Fruit fly (Drosophila melanogaster): ENCODE results near the gene trbd.

DNA sequence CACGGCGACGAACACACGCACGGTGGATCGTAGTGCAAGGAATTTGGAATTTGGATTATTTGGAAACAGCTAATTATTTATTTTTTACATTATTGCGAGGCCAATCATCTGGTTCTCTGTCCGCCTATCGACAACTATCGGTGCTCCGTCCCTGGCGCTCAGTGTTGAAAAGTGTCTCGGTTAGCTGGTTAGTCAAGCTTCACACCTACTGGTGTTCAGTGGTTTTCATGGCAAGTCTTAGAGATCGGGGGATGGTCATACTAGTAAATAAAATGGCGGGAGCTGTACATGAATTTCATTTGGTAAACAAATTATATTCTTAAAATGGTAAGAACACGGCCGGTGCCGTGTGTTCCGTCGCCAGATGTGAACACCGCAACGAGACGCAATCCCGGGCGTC is at the start of gene trbd, which contains the start of gene dmt:
- TF ChIP-seq OdsH (GFP tag; optimal IDR thresholded peaks at IDR 0.05) (peak; percentile 50), Myc (optimal IDR thresholded peaks at IDR 0.05) (no peak), h (GFP tag; optimal IDR thresholded peaks at IDR 0.05) (no peak), Hr78 (GFP tag; optimal IDR thresholded peaks at IDR 0.05) (no peak), lola (GFP tag; optimal IDR thresholded peaks at IDR 0.05) (no peak), Rel (GFP tag; optimal IDR thresholded peaks at IDR 0.05) (no peak), Rel (tag; optimal IDR thresholded peaks at IDR 0.05) (peak; percentile 93), sage (GFP tag; optimal IDR thresholded peaks at IDR 0.05) (no peak), br (GFP tag; optimal IDR thresholded peaks at IDR 0.05) (no peak), dsf (GFP tag; optimal IDR thresholded peaks at IDR 0.05; ENCODE audit: borderline replicate concordance) (no peak)

Measured in whole organism, wandering third instar larva.